Worm (Caenorhabditis elegans): ENCODE results near the gene R102.1.

- no peak for TF ChIP-seq fkh-10 (GFP tag; optimal IDR thresholded peaks at IDR 0.05)
- no peak for TF ChIP-seq lsy-2 (tag; optimal IDR thresholded peaks at IDR 0.05)
- no peak for TF ChIP-seq pqm-1 (tag; optimal IDR thresholded peaks at IDR 0.05)
- TF ChIP-seq ceh-82 (tag; optimal IDR thresholded peaks at IDR 0.05) = no peak
- TF ChIP-seq Y116A8C.19 (tag; optimal IDR thresholded peaks at IDR 0.05; ENCODE audit: borderline replicate concordance) = no peak
- no peak for TF ChIP-seq vab-15 (tag; optimal IDR thresholded peaks at IDR 0.05)
- no peak for TF ChIP-seq skn-1 (tag; optimal IDR thresholded peaks at IDR 0.05)
- no peak for TF ChIP-seq egl-27 (tag; optimal IDR thresholded peaks at IDR 0.05)
- no peak for TF ChIP-seq fkh-8 (tag; optimal IDR thresholded peaks at IDR 0.05)
- no peak for TF ChIP-seq irx-1 (tag; optimal IDR thresholded peaks at IDR 0.05)
These were observed 24.1 kb upstream of the R102.1 start, which contains the start of gene fmo-1 for ce11 chrIV:10661760-10662159.

Data from whole organism, L1 larva.